Fruit fly (Drosophila melanogaster) Kc167 (cell line): Measurements from ENCODE around the gene CG43965.

Experiments
- Sin3A ChIP-seq: fragments of >200 bp; optimal IDR thresholded peaks from 2 replicates; lab custom pipeline; 2018; ENCODE audit warnings: missing external identifiers
- h ChIP-seq: fragments of >200 bp; optimal IDR thresholded peaks from 3 replicates; lab custom pipeline; 2018; ENCODE audit warnings: missing external identifiers
- psq ChIP-seq: fragments of >200 bp; optimal IDR thresholded peaks from 2 replicates; lab custom pipeline; 2017; ENCODE audit warnings: missing external identifiers
- ttk ChIP-seq: sonication (Bioruptor generic); optimal IDR thresholded peaks from 2 replicates; lab custom pipeline; 2017; ENCODE audit warnings: missing external identifiers

DNA sequence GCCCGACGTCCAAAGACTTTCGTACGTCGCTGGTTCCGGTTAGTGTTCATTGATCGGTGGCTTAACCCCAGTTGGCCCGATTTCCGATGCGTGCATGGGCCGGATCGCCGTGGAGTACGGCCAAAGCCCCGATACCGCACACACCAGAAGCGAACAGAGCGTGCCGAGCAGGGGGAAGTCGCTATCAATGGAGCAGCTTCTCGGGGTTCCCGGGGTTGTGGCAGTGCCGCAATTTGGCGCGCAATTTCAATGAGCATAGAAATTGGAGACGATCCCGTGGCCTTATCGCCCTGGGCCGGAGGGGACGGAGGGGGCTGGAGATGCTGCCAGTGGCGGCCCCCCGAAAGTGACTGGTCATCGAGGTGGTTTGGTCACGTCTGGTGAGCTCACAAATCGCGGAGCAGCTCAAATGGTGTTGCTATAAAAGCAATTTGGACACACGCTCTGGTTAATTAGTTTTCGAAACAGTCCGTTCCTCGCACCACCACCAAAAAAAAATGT lies 6.0 kb upstream of the CG43965 start, which contains the start of gene Cp16:
- TF ChIP-seq ttk (lab: Kevin White, UChicago) (no peak), h (lab: Kevin White, UChicago) (no peak), psq (no peak), Sin3A (no peak)
